Fruit fly (Drosophila melanogaster): ENCODE data around the gene mor.

mor gene

DNA sequence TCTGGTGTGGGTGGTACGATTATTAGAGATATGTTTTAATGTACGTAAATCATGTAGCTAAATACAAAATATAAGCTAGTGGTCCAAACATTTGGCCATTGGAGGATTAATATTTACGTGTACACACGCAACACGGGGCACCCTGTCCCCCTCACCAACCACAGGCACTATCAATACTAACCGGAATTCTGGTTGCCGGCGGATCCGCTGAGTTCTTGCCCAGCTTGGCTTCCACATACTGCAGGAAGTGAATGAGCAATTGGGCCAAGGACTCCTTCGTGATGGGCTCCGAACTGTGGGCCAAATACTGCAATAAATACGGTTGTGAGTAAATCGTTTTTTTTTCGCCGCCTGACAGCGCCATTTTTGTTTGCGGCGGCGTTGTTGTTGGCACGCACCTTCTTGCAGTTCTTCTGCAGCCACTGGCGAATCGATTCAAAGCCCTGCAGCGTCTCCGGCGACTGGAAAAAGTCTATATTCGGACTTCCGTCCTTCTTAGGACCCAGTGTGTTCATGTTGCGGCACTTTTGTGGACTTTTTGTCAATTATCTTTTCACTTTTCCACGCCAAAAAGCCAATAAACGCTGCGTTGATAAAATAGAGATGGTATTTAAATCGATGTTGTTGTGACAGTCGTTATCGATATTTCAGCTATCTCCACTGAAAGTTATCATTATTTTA is at the start of gene mor:
TSS of gene mor (minus strand) at position 616 of the 681 bp plus-strand sequence.
- no peak for TF ChIP-seq CG4496 (GFP tag; IDR thresholded peaks at IDR 0.05)
- TF ChIP-seq fd96Ca (GFP tag; IDR thresholded peaks at IDR 0.05) = no peak
- TF ChIP-seq CG14655 (GFP tag; optimal IDR thresholded peaks at IDR 0.05) = no peak
- no peak for TF ChIP-seq Pif1A (GFP tag; optimal IDR thresholded peaks at IDR 0.05)
- no peak for TF ChIP-seq CG8301 (tag; optimal IDR thresholded peaks at IDR 0.05)
- no peak for TF ChIP-seq CG17806 (tag; optimal IDR thresholded peaks at IDR 0.05)
- no peak for TF ChIP-seq rn (GFP tag; IDR thresholded peaks at IDR 0.05)
- no peak for TF ChIP-seq CG9948 (tag; optimal IDR thresholded peaks at IDR 0.05)
- TF ChIP-seq CG32121 (GFP tag; IDR thresholded peaks at IDR 0.05) = no peak
- no peak for TF ChIP-seq Snoo (tag; optimal IDR thresholded peaks at IDR 0.05)
- no peak for TF ChIP-seq CG13204 (GFP tag; optimal IDR thresholded peaks at IDR 0.05)
- no peak for TF ChIP-seq EcR (GFP tag; optimal IDR thresholded peaks at IDR 0.05)
- TF ChIP-seq gl (tag; optimal IDR thresholded peaks at IDR 0.05) = no peak
- no peak for TF ChIP-seq Pif1B (GFP tag; optimal IDR thresholded peaks at IDR 0.05)
- TF ChIP-seq CG12605 (GFP tag; IDR thresholded peaks at IDR 0.05) = no peak
- TF ChIP-seq CG34367 (tag; optimal IDR thresholded peaks at IDR 0.05) = no peak

DNA sequence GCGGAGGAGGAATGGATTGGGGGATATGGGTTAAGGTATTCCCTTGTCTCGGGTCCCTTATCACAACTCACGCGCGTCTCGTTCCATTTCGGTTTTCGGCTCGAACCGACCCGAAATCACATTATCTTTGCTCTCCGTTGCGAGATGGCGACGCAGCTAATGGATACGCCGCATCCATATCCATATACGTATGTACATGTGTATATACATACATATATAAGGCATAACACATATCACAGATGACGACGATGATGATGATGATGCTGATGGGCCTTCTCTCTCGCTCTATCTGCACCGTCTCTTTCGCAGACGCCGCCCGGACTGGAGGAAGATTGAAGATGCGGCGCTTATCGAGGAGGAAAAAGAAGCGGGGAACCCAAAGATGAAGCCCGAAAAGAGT is 49.3 kb upstream of the mor start:
- TF ChIP-seq CG17806 (tag; optimal IDR thresholded peaks at IDR 0.05) (no peak), CG10348 (GFP tag; IDR thresholded peaks at IDR 0.05) (no peak), CG14655 (GFP tag; optimal IDR thresholded peaks at IDR 0.05) (no peak), Ets98B (GFP tag; IDR thresholded peaks at IDR 0.05) (no peak), CG32121 (GFP tag; IDR thresholded peaks at IDR 0.05) (no peak), Pif1A (GFP tag; optimal IDR thresholded peaks at IDR 0.05) (no peak), CG12605 (GFP tag; IDR thresholded peaks at IDR 0.05) (no peak), fd96Ca (GFP tag; IDR thresholded peaks at IDR 0.05) (no peak), CG34367 (tag; optimal IDR thresholded peaks at IDR 0.05) (no peak), CG4496 (GFP tag; IDR thresholded peaks at IDR 0.05) (no peak), Pif1B (GFP tag; optimal IDR thresholded peaks at IDR 0.05) (no peak), CG9948 (tag; optimal IDR thresholded peaks at IDR 0.05) (no peak), D1 (tag; optimal IDR thresholded peaks at IDR 0.05) (no peak), CG15710 (tag; optimal IDR thresholded peaks at IDR 0.05) (no peak)

DNA sequence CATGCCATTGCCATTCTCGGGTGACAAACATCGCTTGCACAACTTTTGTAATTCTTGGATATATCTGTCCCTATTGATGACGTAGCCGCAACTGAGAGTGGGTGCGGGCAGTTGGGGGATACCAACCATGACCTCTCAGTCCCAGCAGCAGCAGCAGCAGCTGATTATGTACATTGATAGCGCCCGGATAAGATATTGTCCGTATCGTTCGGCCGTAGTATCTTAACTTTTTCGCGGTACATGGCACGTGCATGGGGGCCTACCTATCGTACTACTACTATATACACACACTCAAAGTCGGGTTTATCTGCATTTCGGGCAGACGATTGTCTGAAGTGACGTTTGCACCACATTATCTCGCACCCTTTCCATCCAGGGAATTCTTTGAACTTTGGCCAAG is 41.9 kb upstream of the mor start:
- no peak for TF ChIP-seq Ets98B (GFP tag; IDR thresholded peaks at IDR 0.05)
- TF ChIP-seq CG10348 (GFP tag; IDR thresholded peaks at IDR 0.05) = no peak
- no peak for TF ChIP-seq Snoo (tag; optimal IDR thresholded peaks at IDR 0.05)
- TF ChIP-seq CG4496 (GFP tag; IDR thresholded peaks at IDR 0.05) = no peak

DNA sequence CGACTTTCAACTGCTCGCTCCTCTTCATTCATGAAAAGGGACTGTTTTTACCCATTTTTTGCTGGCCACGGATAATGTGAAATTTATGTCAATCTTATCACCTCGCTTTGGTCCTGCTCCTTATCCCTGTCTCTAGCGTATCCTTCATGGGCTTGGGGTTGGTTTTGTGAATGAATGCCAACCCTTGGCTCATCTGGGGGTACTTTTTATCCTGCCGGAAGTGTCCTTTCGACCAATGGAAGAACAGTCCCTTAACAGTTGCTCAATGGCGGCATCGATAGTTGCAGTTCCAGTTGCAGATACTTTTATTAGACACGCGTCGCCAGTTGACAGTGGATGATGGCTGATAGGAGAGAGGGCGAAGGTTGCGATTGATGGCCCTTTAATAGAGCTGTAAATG is 40.9 kb upstream of the mor start:
- no peak for TF ChIP-seq CG9948 (tag; optimal IDR thresholded peaks at IDR 0.05)
- no peak for TF ChIP-seq CG32121 (GFP tag; IDR thresholded peaks at IDR 0.05)
- no peak for TF ChIP-seq D1 (tag; optimal IDR thresholded peaks at IDR 0.05)
- TF ChIP-seq CG15710 (tag; optimal IDR thresholded peaks at IDR 0.05) = no peak
- no peak for TF ChIP-seq CG8159 (tag; optimal IDR thresholded peaks at IDR 0.05)

DNA sequence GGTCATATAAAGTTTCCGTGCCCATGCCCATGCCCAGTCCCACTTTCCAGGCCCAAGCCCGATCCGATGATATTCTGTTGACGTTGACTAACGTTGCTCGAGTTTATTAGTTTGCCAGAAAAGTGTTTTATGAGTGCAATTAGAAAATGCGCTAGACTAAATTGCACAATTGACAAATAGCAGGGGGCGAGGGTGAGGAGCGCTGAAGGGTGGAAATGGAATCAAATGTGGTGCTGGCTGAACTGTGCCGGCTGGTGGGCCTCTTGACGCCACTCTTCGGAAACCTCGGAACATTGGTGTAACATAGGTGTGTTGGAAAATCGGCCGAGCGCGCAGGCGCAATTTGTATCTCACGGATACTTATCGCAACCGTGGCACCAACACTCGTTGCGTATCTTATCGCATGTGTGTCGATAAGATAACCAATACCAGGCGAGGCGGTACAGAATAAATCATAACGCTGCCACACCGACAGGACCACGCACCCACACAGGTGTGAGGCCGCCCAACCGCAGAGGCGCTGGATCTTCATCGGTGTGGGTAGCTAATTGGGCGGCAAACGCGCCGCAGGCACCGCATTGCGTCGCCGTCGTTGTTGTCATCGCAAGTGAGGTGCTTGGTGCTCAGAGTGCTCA is 39.1 kb upstream of the mor start:
- TF ChIP-seq fd96Ca (GFP tag; IDR thresholded peaks at IDR 0.05) (no peak), CG4496 (GFP tag; IDR thresholded peaks at IDR 0.05) (no peak), Pif1A (GFP tag; optimal IDR thresholded peaks at IDR 0.05) (no peak), CG9948 (tag; optimal IDR thresholded peaks at IDR 0.05) (no peak), CG10348 (GFP tag; IDR thresholded peaks at IDR 0.05) (no peak), CG8159 (tag; optimal IDR thresholded peaks at IDR 0.05) (no peak), EcR (GFP tag; optimal IDR thresholded peaks at IDR 0.05) (no peak), CG14655 (GFP tag; optimal IDR thresholded peaks at IDR 0.05) (no peak), CG15710 (tag; optimal IDR thresholded peaks at IDR 0.05) (no peak), gl (tag; optimal IDR thresholded peaks at IDR 0.05) (no peak), CG12605 (GFP tag; IDR thresholded peaks at IDR 0.05) (no peak), Ets98B (GFP tag; IDR thresholded peaks at IDR 0.05) (no peak), Pif1B (GFP tag; optimal IDR thresholded peaks at IDR 0.05) (no peak), CG34367 (tag; optimal IDR thresholded peaks at IDR 0.05) (no peak), CG13204 (GFP tag; optimal IDR thresholded peaks at IDR 0.05) (no peak), CG32121 (GFP tag; IDR thresholded peaks at IDR 0.05) (no peak), rn (GFP tag; IDR thresholded peaks at IDR 0.05) (no peak), CG8301 (tag; optimal IDR thresholded peaks at IDR 0.05) (no peak), D1 (tag; optimal IDR thresholded peaks at IDR 0.05) (no peak)

DNA sequence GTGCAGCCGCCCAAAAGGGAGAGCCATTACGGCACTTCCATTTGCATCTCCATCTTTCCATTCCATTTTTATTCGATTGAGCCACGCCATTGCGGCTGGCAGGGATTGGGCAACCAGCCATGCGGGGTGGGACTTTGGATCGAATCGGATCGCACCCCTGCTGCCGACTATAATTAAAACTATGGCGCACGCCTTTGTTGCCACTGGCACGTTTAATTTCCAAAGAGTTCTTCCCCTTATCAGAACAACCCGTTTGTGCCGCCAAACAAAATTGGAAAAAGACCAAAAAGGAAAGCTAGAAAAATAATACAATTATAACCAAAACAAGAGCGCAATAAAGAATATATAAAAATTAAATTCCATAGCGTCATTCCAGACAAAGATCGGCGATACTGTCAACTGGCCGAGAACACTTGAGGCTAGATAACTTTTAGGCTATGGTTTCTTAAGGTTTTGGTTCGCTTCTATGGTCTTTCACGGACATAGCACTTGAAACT is 37.3 kb upstream of the mor start:
- TF ChIP-seq EcR (GFP tag; optimal IDR thresholded peaks at IDR 0.05) (no peak), CG4496 (GFP tag; IDR thresholded peaks at IDR 0.05) (no peak), CG14655 (GFP tag; optimal IDR thresholded peaks at IDR 0.05) (no peak), Snoo (tag; optimal IDR thresholded peaks at IDR 0.05) (no peak), Pif1B (GFP tag; optimal IDR thresholded peaks at IDR 0.05) (no peak), gl (tag; optimal IDR thresholded peaks at IDR 0.05) (no peak), CG32121 (GFP tag; IDR thresholded peaks at IDR 0.05) (no peak), CG10348 (GFP tag; IDR thresholded peaks at IDR 0.05) (no peak), CG15710 (tag; optimal IDR thresholded peaks at IDR 0.05) (no peak), CG9948 (tag; optimal IDR thresholded peaks at IDR 0.05) (no peak)
